Fruit fly (Drosophila melanogaster) whole organism, pupa: ENCODE measurements around the gene Arpc2.

Source experiments
- CG10348 ChIP-seq: fragments of 200-800 bp; sonication (Bioruptor generic); IDR thresholded peaks from 2 replicates; pipeline ENCODE4 v1.3.6; 2022; ENCODE audit warnings: missing biosample characterization, missing genetic modification characterization
- CG12605 ChIP-seq: fragments of 200-800 bp; sonication (Bioruptor generic); IDR thresholded peaks from 2 replicates; pipeline ENCODE4 v1.3.6; 2022; ENCODE audit warnings: missing biosample characterization, missing genetic modification characterization
- CG13204 ChIP-seq: fragments of 200-800 bp; sonication (Bioruptor generic); optimal IDR thresholded peaks from 2 replicates; lab custom pipeline; 2018; ENCODE audit warnings: missing biosample characterization, mild to moderate bottlenecking, missing genetic modification characterization, moderate library complexity
- CG14655 ChIP-seq: fragments of 200-800 bp; sonication (Bioruptor generic); optimal IDR thresholded peaks from 3 replicates; lab custom pipeline; 2017; ENCODE audit warnings: mild to moderate bottlenecking, missing biosample characterization, missing genetic modification reagents, missing genetic modification characterization
- CG15710 ChIP-seq: fragments of 200-800 bp; sonication (Bioruptor generic); optimal IDR thresholded peaks from 2 replicates; lab custom pipeline; 2018; ENCODE audit warnings: missing biosample characterization, mild to moderate bottlenecking, missing genetic modification characterization, moderate library complexity
- CG17806 ChIP-seq: fragments of 200-800 bp; sonication (Bioruptor generic); optimal IDR thresholded peaks from 2 replicates; lab custom pipeline; 2018; ENCODE audit warnings: missing biosample characterization, mild to moderate bottlenecking, missing genetic modification characterization, moderate library complexity
- CG32121 ChIP-seq: fragments of 200-800 bp; sonication (Bioruptor generic); IDR thresholded peaks from 2 replicates; pipeline ENCODE4 v1.3.6; 2022; ENCODE audit warnings: missing biosample characterization, missing genetic modification characterization
- CG34367 ChIP-seq: fragments of 200-800 bp; sonication (Bioruptor generic); optimal IDR thresholded peaks from 2 replicates; lab custom pipeline; 2018; ENCODE audit warnings: missing biosample characterization, mild to moderate bottlenecking, missing genetic modification characterization
- CG4496 ChIP-seq: fragments of 200-800 bp; sonication (Bioruptor generic); IDR thresholded peaks from 3 replicates; pipeline ENCODE4 v1.3.6; 2022; ENCODE audit warnings: missing biosample characterization, missing genetic modification characterization
- CG8159 ChIP-seq: fragments of 200-800 bp; sonication (Bioruptor generic); optimal IDR thresholded peaks from 3 replicates; lab custom pipeline; 2018; ENCODE audit warnings: missing biosample characterization, mild to moderate bottlenecking, missing genetic modification characterization, moderate library complexity
- CG8301 ChIP-seq: fragments of 200-800 bp; sonication (Bioruptor generic); optimal IDR thresholded peaks from 2 replicates; lab custom pipeline; 2018; ENCODE audit warnings: missing biosample characterization, mild to moderate bottlenecking, missing genetic modification characterization
- CG9948 ChIP-seq: fragments of 200-800 bp; sonication (Bioruptor generic); optimal IDR thresholded peaks from 2 replicates; lab custom pipeline; 2018; ENCODE audit warnings: missing biosample characterization, mild to moderate bottlenecking, missing genetic modification characterization, moderate library complexity
- D1 ChIP-seq: fragments of 200-800 bp; sonication (Bioruptor generic); optimal IDR thresholded peaks from 2 replicates; lab custom pipeline; 2018; ENCODE audit warnings: missing biosample characterization, mild to moderate bottlenecking, missing genetic modification characterization, moderate library complexity
- EcR ChIP-seq: fragments of 200-800 bp; sonication (Bioruptor generic); optimal IDR thresholded peaks from 3 replicates; lab custom pipeline; 2019; ENCODE audit warnings: missing biosample characterization, missing genetic modification characterization, mild to moderate bottlenecking, moderate library complexity, missing genetic modification reagents
- Ets98B ChIP-seq: fragments of 200-800 bp; sonication (Bioruptor generic); IDR thresholded peaks from 2 replicates; pipeline ENCODE4 v1.3.6; 2022; ENCODE audit warnings: missing biosample characterization, missing genetic modification characterization
- Pif1A ChIP-seq: fragments of 200-800 bp; sonication (Bioruptor generic); optimal IDR thresholded peaks from 3 replicates; lab custom pipeline; 2016; ENCODE audit warnings: missing biosample characterization, missing genetic modification characterization
- Pif1B ChIP-seq: fragments of 200-800 bp; sonication (Bioruptor generic); optimal IDR thresholded peaks from 3 replicates; lab custom pipeline; 2016; ENCODE audit warnings: missing biosample characterization, missing genetic modification characterization
- Snoo ChIP-seq: fragments of 200-800 bp; sonication (Bioruptor generic); optimal IDR thresholded peaks from 3 replicates; lab custom pipeline; 2017; ENCODE audit warnings: missing biosample characterization, mild to moderate bottlenecking, missing genetic modification characterization, inconsistent platforms
- fd96Ca ChIP-seq: fragments of 200-800 bp; sonication (Bioruptor generic); IDR thresholded peaks from 3 replicates; pipeline ENCODE4 v1.3.6; 2022; ENCODE audit warnings: missing biosample characterization, missing genetic modification characterization
- gl ChIP-seq: fragments of 200-800 bp; sonication (Bioruptor generic); optimal IDR thresholded peaks from 2 replicates; lab custom pipeline; 2018; ENCODE audit warnings: missing biosample characterization, mild to moderate bottlenecking, missing genetic modification characterization
- rn ChIP-seq: fragments of 200-800 bp; sonication (Bioruptor generic); IDR thresholded peaks from 2 replicates; pipeline ENCODE4 v1.3.6; 2022; ENCODE audit warnings: missing biosample characterization, missing genetic modification characterization

The Arpc2 gene

dm6 chr2L:20427401-20427800 lies 10.5 kb downstream of the Arpc2 start:
- TF ChIP-seq CG34367 (no peak), CG8159 (tag; lab: Kevin White, UChicago) (no peak), CG8301 (no peak), D1 (tag; lab: Kevin White, UChicago) (peak; percentile 7), CG9948 (tag; lab: Kevin White, UChicago) (no peak)

- no peak for TF ChIP-seq CG34367
- no peak for TF ChIP-seq CG8159 (tag; lab: Kevin White, UChicago)
- no peak for TF ChIP-seq CG8301
- no peak for TF ChIP-seq CG13204
- no peak for TF ChIP-seq Pif1B (GFP tag; lab: Kevin White, UChicago)
- no peak for TF ChIP-seq rn
- TF ChIP-seq CG15710 (tag; lab: Kevin White, UChicago) = no peak
- TF ChIP-seq fd96Ca (GFP tag; lab: Robert Waterston, UW) = no peak
- TF ChIP-seq CG10348 = no peak
- TF ChIP-seq CG9948 (tag; lab: Kevin White, UChicago) = no peak
- TF ChIP-seq gl (tag; lab: Kevin White, UChicago) = no peak
- TF ChIP-seq D1 (tag; lab: Kevin White, UChicago) = no peak
Observed at dm6 chr2L:20428382-20428755, 11.5 kb downstream of the Arpc2 start.

- TF ChIP-seq D1 (tag; lab: Kevin White, UChicago) (peak; percentile 51), Ets98B (GFP tag; lab: Robert Waterston, UW) (no peak), CG34367 (no peak), gl (tag; lab: Kevin White, UChicago) (no peak), CG32121 (0 out of 2 replicates have a peak, but pooled peaks have one; percentile 16), CG13204 (peak; percentile 53), rn (no peak), CG17806 (tag; lab: Kevin White, UChicago) (no peak), CG15710 (tag; lab: Kevin White, UChicago) (no peak), EcR (GFP tag; lab: Kevin White, UChicago) (peak; percentile 9), CG10348 (no peak), CG8159 (tag; lab: Kevin White, UChicago) (peak; percentile 2), CG8301 (no peak), Pif1A (no peak), Snoo (tag; lab: Kevin White, UChicago) (peak; percentile 32), CG12605 (GFP tag; lab: Robert Waterston, UW) (no peak), CG14655 (GFP tag; lab: Kevin White, UChicago) (no peak), Pif1B (GFP tag; lab: Kevin White, UChicago) (no peak), CG4496 (no peak), CG9948 (tag; lab: Kevin White, UChicago) (no peak), fd96Ca (GFP tag; lab: Robert Waterston, UW) (peak; percentile 38; the same call in 1 of the 3 replicates)
Observed at dm6 chr2L:20428756-20429408, 12.0 kb downstream of the Arpc2 start.

- TF ChIP-seq Pif1B (GFP tag; lab: Kevin White, UChicago) = no peak
- no peak for TF ChIP-seq Ets98B (GFP tag; lab: Robert Waterston, UW)
- no peak for TF ChIP-seq CG9948 (tag; lab: Kevin White, UChicago)
- no peak for TF ChIP-seq CG13204
- TF ChIP-seq EcR (GFP tag; lab: Kevin White, UChicago) = no peak
- TF ChIP-seq Snoo (tag; lab: Kevin White, UChicago) = no peak
- no peak for TF ChIP-seq CG17806 (tag; lab: Kevin White, UChicago)
- TF ChIP-seq fd96Ca (GFP tag; lab: Robert Waterston, UW) = no peak
- TF ChIP-seq D1 (tag; lab: Kevin White, UChicago) = no peak
- TF ChIP-seq CG10348 = no peak
- TF ChIP-seq Pif1A = no peak
- no peak for TF ChIP-seq CG4496
- no peak for TF ChIP-seq CG32121
- TF ChIP-seq CG8301 = no peak
- TF ChIP-seq CG14655 (GFP tag; lab: Kevin White, UChicago) = no peak
- TF ChIP-seq CG34367 = no peak
- TF ChIP-seq CG12605 (GFP tag; lab: Robert Waterston, UW) = no peak
- TF ChIP-seq CG8159 (tag; lab: Kevin White, UChicago) = no peak
Observed at dm6 chr2L:20429458-20429857, 12.6 kb downstream of the Arpc2 start.

dm6 chr2L:20431210-20431609 lies 14.4 kb downstream of the Arpc2 start:
- no peak for TF ChIP-seq Pif1A
- no peak for TF ChIP-seq CG13204
- no peak for TF ChIP-seq CG17806 (tag; lab: Kevin White, UChicago)
- no peak for TF ChIP-seq CG8159 (tag; lab: Kevin White, UChicago)
- no peak for TF ChIP-seq CG32121
- TF ChIP-seq CG12605 (GFP tag; lab: Robert Waterston, UW) = no peak
- TF ChIP-seq Ets98B (GFP tag; lab: Robert Waterston, UW) = no peak
- TF ChIP-seq CG4496 = no peak
- TF ChIP-seq Snoo (tag; lab: Kevin White, UChicago) = no peak
- TF ChIP-seq fd96Ca (GFP tag; lab: Robert Waterston, UW) = no peak

dm6 chr2L:20434779-20435178 lies 17.9 kb downstream of the Arpc2 start:
- no peak for TF ChIP-seq fd96Ca (GFP tag; lab: Robert Waterston, UW)
- peak; percentile 30 for TF ChIP-seq CG13204

dm6 chr2L:20435199-20435598 lies 18.3 kb downstream of the Arpc2 start:
- no peak for TF ChIP-seq gl (tag; lab: Kevin White, UChicago)
- TF ChIP-seq CG14655 (GFP tag; lab: Kevin White, UChicago) = peak; percentile 36
